Worm (Caenorhabditis elegans) whole organism, midembryonic: Measurements from ENCODE around the gene C27A2.7.

Experiments used
- T22C8.4 ChIP-seq: fragments of 200-800 bp; sonication (Bioruptor generic); IDR thresholded peaks from 2 replicates; pipeline ENCODE4 v1.3.6; 2022; ENCODE audit warnings: missing genetic modification characterization, missing compliant biosample characterization
- cog-1 ChIP-seq: sonication (generic microtip); optimal IDR thresholded peaks from 2 replicates; lab custom pipeline; 2016; ENCODE audit warnings: missing genetic modification characterization, missing compliant biosample characterization
- flt-1 ChIP-seq: fragments of 200-800 bp; sonication (Bioruptor generic); IDR thresholded peaks from 2 replicates; pipeline ENCODE4 v1.3.6; 2022; ENCODE audit warnings: missing genetic modification characterization, missing compliant biosample characterization
- klf-2 ChIP-seq: fragments of 200-800 bp; sonication (Bioruptor generic); conservative IDR thresholded peaks from 2 replicates; pipeline ENCODE4 v1.3.6; 2022; ENCODE audit warnings: missing genetic modification reagents, missing genetic modification characterization, missing compliant biosample characterization
- med-1 ChIP-seq: sonication (generic microtip); optimal IDR thresholded peaks from 2 replicates; lab custom pipeline; 2017; ENCODE audit warnings: missing genetic modification characterization, mild to moderate bottlenecking, missing compliant biosample characterization, antibody characterized with exemption, missing genetic modification reagents; ENCODE audit not compliant: insufficient read depth
- ref-1 ChIP-seq: fragments of 200-800 bp; sonication (Bioruptor generic); conservative IDR thresholded peaks from 2 replicates; pipeline ENCODE4 v1.3.6; 2022; ENCODE audit warnings: missing genetic modification reagents, missing genetic modification characterization, missing compliant biosample characterization
- tab-1 ChIP-seq: fragments of 200-800 bp; sonication (Bioruptor generic); IDR thresholded peaks from 2 replicates; pipeline ENCODE4 v1.3.6; 2022; ENCODE audit warnings: missing genetic modification characterization, missing compliant biosample characterization
- ztf-23 ChIP-seq: fragments of 200-800 bp; sonication (Bioruptor generic); IDR thresholded peaks from 2 replicates; pipeline ENCODE4 v1.3.6; 2022; ENCODE audit warnings: missing genetic modification reagents, missing genetic modification characterization, missing compliant biosample characterization
- ztf-29 ChIP-seq: fragments of 200-800 bp; sonication (Bioruptor generic); IDR thresholded peaks from 2 replicates; pipeline ENCODE4 v1.3.6; 2022; ENCODE audit warnings: missing genetic modification reagents, missing genetic modification characterization, missing compliant biosample characterization

C27A2.7 gene

ce11 chrII:5099649-5100048, 28.5 kb upstream of the C27A2.7 start, which contains the start of gene C04G6.6:
TSS of gene C04G6.6 (minus strand) at chrII:5099749.
- TF ChIP-seq ztf-29 (GFP tag; lab: Robert Waterston, UW): no peak
- TF ChIP-seq ztf-23 (GFP tag; lab: Robert Waterston, UW): no peak
- no peak for TF ChIP-seq ref-1 (GFP tag; lab: Robert Waterston, UW)
- TF ChIP-seq tab-1: no peak
- no peak for TF ChIP-seq cog-1 (tag; lab: Kevin White, UChicago)
- TF ChIP-seq flt-1 (GFP tag; lab: Robert Waterston, UW): no peak
- TF ChIP-seq T22C8.4 (GFP tag; lab: Robert Waterston, UW): no peak
- no peak for TF ChIP-seq med-1
- no peak for TF ChIP-seq klf-2

DNA sequence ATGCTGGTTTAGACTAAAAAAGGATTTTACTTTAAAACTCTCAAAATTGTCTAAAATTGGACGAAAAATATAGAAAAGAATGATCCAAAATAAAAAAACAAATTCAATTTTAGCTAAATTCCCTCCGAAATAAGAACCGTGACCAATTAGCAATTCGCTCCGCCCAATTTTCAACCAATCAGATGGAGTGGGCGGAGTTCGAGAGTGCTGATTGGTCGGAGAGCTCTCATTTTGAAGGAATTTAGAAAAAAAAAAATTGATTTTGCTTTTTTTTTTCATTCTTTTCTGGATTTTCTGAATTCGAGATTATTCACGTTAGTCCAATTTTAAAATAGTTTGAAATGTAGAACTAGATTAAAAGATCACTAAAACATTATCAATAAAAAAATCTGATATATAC, 27.9 kb upstream of the C27A2.7 start:
- no peak for TF ChIP-seq klf-2
- no peak for TF ChIP-seq cog-1 (tag; lab: Kevin White, UChicago)
- TF ChIP-seq ztf-29 (GFP tag; lab: Robert Waterston, UW): no peak
- no peak for TF ChIP-seq flt-1 (GFP tag; lab: Robert Waterston, UW)
- no peak for TF ChIP-seq med-1
- no peak for TF ChIP-seq tab-1
- no peak for TF ChIP-seq T22C8.4 (GFP tag; lab: Robert Waterston, UW)
- no peak for TF ChIP-seq ref-1 (GFP tag; lab: Robert Waterston, UW)
- TF ChIP-seq ztf-23 (GFP tag; lab: Robert Waterston, UW): no peak

DNA sequence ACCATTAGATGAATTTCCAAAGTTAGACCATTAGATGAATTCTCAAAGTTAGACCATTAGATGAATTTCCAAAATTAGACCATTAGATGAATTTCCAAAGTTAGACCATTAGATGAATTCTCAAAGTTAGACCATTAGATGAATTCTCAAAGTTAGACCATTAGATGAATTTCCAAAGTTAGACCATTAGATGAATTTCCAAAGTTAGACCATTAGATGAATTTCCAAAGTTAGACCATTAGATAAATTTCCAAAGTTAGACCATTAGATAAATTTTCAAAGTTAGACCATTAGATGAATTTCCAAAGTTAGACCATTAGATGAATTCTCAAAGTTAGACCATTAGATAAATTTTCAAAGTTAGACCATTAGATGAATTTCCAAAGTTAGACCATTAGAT, 26.3 kb upstream of the C27A2.7 start:
- peak; percentile 85 for TF ChIP-seq tab-1
- TF ChIP-seq klf-2: peak; percentile 98
- TF ChIP-seq ref-1 (GFP tag; lab: Robert Waterston, UW): peak; percentile 99
- TF ChIP-seq ztf-29 (GFP tag; lab: Robert Waterston, UW): peak; percentile 57; the same call in 1 of the 2 replicates
- peak; percentile 98 for TF ChIP-seq ztf-23 (GFP tag; lab: Robert Waterston, UW)
- peak; percentile 88 for TF ChIP-seq flt-1 (GFP tag; lab: Robert Waterston, UW)

ce11 chrII:5093945-5094344, 22.8 kb upstream of the C27A2.7 start, which contains the start of gene C04G6.13:
TSS of gene C04G6.13 (plus strand) at chrII:5094245.
- TF ChIP-seq cog-1 (tag; lab: Kevin White, UChicago): no peak

DNA sequence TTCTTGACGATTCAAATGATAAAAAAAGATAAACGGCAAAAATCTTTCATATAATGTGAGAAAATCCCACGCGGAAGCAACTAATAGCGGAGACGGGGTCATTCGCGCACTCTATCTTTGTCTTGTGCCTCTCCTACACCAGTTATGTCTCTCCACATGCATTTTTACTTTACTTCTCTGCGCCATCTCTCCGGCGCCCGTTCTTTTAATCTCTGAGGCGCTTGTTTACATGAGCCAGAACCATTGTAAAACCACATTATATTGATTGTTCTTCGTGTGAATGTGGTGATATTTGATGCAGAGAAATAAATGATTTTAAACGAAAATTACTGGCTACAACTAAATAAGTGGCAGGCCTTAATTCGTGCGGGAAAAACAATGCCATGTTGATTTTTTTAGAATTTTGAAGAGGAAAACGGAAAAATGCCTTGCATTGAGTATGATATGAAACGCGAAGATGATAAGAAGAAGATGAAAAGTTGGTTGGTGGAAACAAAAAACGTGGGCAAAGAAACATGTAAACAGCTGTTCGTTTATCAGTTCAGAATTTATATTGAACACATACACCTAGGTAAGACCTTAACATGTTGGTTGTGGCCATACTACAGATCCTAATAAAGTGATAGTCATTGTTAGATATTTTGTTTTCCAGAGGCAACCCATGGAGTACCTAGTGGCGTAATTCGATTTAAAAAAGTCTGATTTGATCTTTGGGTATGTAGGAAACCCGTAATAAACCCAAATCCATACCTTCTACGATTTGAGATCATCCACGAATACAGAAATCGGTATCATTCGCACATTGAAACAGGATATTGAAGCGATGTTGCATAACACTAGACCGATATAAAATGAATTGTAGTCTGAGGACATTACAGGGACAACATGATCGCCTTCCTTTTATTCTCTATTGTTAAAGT, 21.5 kb upstream of the C27A2.7 start, which contains the start of gene C04G6.2:
Gene C04G6.2, plus strand, starts transcription at position 870 of the 920 bp plus-strand sequence.
- peak; percentile 82 for TF ChIP-seq cog-1 (tag; lab: Kevin White, UChicago)
- TF ChIP-seq T22C8.4 (GFP tag; lab: Robert Waterston, UW): no peak

DNA sequence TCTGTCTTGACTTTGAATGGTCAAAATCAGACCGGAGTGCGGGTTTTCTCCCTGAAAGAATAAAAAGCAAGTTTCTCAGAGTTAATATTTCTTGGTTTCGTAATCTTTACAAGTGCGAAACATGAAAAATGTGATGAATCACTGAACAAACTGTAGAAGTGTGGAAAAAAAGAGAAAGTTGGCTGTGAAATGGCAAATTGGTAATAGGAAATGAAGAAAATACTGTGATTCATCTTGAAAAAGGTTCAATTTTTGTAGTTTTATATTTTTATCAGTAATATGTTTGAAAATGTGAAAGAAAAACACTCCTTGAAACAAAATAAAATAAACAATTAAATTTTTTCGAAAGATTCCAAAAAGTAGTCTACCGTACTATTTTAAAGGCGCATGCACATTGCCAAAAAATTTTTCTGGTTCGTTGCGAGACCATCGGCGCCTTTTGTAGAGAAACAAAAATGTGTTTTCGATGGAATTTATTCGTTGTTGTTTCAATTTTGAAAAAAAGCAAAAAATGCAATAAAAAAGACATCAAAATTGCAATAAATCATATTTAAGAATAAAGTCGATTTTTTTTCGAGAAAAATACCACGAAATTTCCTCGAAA, 20.6 kb upstream of the C27A2.7 start, which contains the start of gene pld-1:
Gene pld-1, minus strand, starts transcription at position 51 of the 604 bp plus-strand sequence.
- no peak for TF ChIP-seq cog-1 (tag; lab: Kevin White, UChicago)
- no peak for TF ChIP-seq ztf-29 (GFP tag; lab: Robert Waterston, UW)
- no peak for TF ChIP-seq ref-1 (GFP tag; lab: Robert Waterston, UW)
- no peak for TF ChIP-seq klf-2
- no peak for TF ChIP-seq T22C8.4 (GFP tag; lab: Robert Waterston, UW)
- no peak for TF ChIP-seq tab-1
- TF ChIP-seq flt-1 (GFP tag; lab: Robert Waterston, UW): no peak
- TF ChIP-seq ztf-23 (GFP tag; lab: Robert Waterston, UW): no peak
- TF ChIP-seq med-1: no peak

- TF ChIP-seq ztf-23 (GFP tag; lab: Robert Waterston, UW): no peak
- no peak for TF ChIP-seq T22C8.4 (GFP tag; lab: Robert Waterston, UW)
- TF ChIP-seq med-1: no peak
- TF ChIP-seq flt-1 (GFP tag; lab: Robert Waterston, UW): no peak
- TF ChIP-seq klf-2: no peak
- TF ChIP-seq tab-1: no peak
- TF ChIP-seq ztf-29 (GFP tag; lab: Robert Waterston, UW): no peak
- no peak for TF ChIP-seq ref-1 (GFP tag; lab: Robert Waterston, UW)
- no peak for TF ChIP-seq cog-1 (tag; lab: Kevin White, UChicago)
These were observed 15.0 kb upstream of the C27A2.7 start for ce11 chrII:5086143-5086542.

DNA sequence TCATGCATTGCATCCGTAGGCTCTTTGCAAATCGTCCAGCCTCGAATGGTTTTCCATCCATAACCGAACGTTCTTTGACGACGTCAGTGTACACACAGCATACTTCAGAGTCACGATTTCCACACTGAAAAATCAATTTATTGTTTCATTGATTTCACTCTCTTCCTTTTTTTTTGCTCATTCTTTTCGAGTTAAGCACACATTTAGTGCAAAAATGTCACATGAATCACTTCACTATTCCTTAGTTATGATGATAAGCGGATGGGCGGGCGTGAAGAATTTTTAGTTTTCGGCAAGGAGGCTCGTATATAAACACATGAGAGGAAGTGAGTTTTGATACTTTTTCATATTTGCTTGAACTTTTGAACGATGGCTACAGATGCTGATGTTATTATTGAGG, 14.3 kb upstream of the C27A2.7 start, which contains the start of gene txt-9:
Gene txt-9, plus strand, starts transcription at position 336 of the 400 bp plus-strand sequence.
- TF ChIP-seq ztf-29 (GFP tag; lab: Robert Waterston, UW) (no peak), flt-1 (GFP tag; lab: Robert Waterston, UW) (no peak), med-1 (no peak), klf-2 (no peak), tab-1 (no peak), ref-1 (GFP tag; lab: Robert Waterston, UW) (no peak), T22C8.4 (GFP tag; lab: Robert Waterston, UW) (no peak), ztf-23 (GFP tag; lab: Robert Waterston, UW) (no peak), cog-1 (tag; lab: Kevin White, UChicago) (no peak)

DNA sequence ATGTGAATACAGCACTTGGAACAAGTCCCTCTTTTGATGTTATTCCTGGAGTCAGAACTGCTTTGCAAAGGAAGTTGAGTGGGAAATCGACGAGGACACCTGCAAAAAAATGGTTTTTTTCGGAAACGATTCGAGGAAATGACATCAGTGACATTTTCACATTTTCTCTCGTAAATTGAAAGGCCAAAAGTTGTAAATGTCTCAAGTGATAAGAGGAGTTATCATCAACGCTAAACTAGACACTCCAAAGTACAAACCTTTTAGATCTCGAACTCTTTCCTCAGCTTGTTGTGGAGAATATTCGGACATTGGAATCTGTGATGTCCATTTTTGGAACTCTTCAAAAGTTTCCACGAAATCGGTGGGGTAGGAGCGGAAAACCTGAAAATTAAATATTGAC, 13.1 kb upstream of the C27A2.7 start:
- TF ChIP-seq T22C8.4 (GFP tag; lab: Robert Waterston, UW) (no peak), ref-1 (GFP tag; lab: Robert Waterston, UW) (no peak), ztf-29 (GFP tag; lab: Robert Waterston, UW) (no peak), klf-2 (no peak), tab-1 (no peak), flt-1 (GFP tag; lab: Robert Waterston, UW) (no peak), cog-1 (tag; lab: Kevin White, UChicago) (no peak), ztf-23 (GFP tag; lab: Robert Waterston, UW) (no peak), med-1 (no peak)
